Fruit fly (Drosophila melanogaster) ovary, adult (tissue): Measurements from ENCODE around the gene CG31668.

Experiments used
- CG17801 ChIP-seq: fragments of 200-800 bp; optimal IDR thresholded peaks from 2 replicates; lab custom pipeline; 2019; ENCODE audit warnings: missing biosample characterization, mild to moderate bottlenecking, missing genetic modification characterization, moderate library complexity; ENCODE audit not compliant: partially characterized antibody

The CG31668 gene

dm6 chr2L:2172460-2173121 is 33.4 kb downstream of the CG31668 start:
- TF ChIP-seq CG17801 = no peak

- TF ChIP-seq CG17801 = peak; percentile 56
These were observed 34.4 kb downstream of the CG31668 start for dm6 chr2L:2171366-2172078.

dm6 chr2L:2168894-2169456 is 37.0 kb downstream of the CG31668 start:
- TF ChIP-seq CG17801 = no peak

- TF ChIP-seq CG17801 = no peak
These were observed 37.6 kb downstream of the CG31668 start for dm6 chr2L:2168184-2168893.

- no peak for TF ChIP-seq CG17801
These were observed 38.8 kb downstream of the CG31668 start for dm6 chr2L:2166958-2167707.

- peak; percentile 92 for TF ChIP-seq CG17801
These were observed 40.1 kb downstream of the CG31668 start for dm6 chr2L:2165864-2166263.

- no peak for TF ChIP-seq CG17801
These were observed 40.8 kb downstream of the CG31668 start for dm6 chr2L:2165238-2165577.

- TF ChIP-seq CG17801 = no peak
These were observed 41.3 kb downstream of the CG31668 start for dm6 chr2L:2164520-2165237.

dm6 chr2L:2163568-2163953 is 42.4 kb downstream of the CG31668 start:
- TF ChIP-seq CG17801 = no peak

- TF ChIP-seq CG17801 = no peak
These were observed 43.0 kb downstream of the CG31668 start for dm6 chr2L:2162729-2163567.

- no peak for TF ChIP-seq CG17801
These were observed 43.7 kb downstream of the CG31668 start for dm6 chr2L:2162281-2162680.

dm6 chr2L:2161244-2162243 is 44.4 kb downstream of the CG31668 start:
- no peak for TF ChIP-seq CG17801

dm6 chr2L:2155453-2155852 is 50.5 kb downstream of the CG31668 start, which contains the start of gene CG15382:
TSS of gene CG15382 (plus strand) at chr2L:2155753.
- no peak for TF ChIP-seq CG17801
